Fruit fly (Drosophila melanogaster) whole organism, embryonic: Measurements from ENCODE around the gene Mgat3.

ENCODE experiments used
- ATbp ChIP-seq: fragments of 200-800 bp; sonication (Bioruptor generic); optimal IDR thresholded peaks from 2 replicates; lab custom pipeline; 2017; ENCODE audit warnings: missing biosample characterization, mild to moderate bottlenecking, missing genetic modification characterization, missing genetic modification reagents
- Antp ChIP-seq: fragments of 200-800 bp; sonication (Bioruptor generic); optimal IDR thresholded peaks from 3 replicates; lab custom pipeline; 2016; ENCODE audit warnings: missing biosample characterization, missing genetic modification characterization
- Asciz ChIP-seq: fragments of 200-800 bp; sonication (Bioruptor generic); optimal IDR thresholded peaks from 2 replicates; lab custom pipeline; 2017; ENCODE audit warnings: missing biosample characterization, mild to moderate bottlenecking, missing genetic modification characterization, missing genetic modification reagents
- B-H2 ChIP-seq: fragments of 200-800 bp; sonication (Bioruptor generic); optimal IDR thresholded peaks from 2 replicates; lab custom pipeline; 2018; ENCODE audit warnings: missing biosample characterization, mild to moderate bottlenecking, missing genetic modification characterization
- CG11504 ChIP-seq: fragments of 200-800 bp; sonication (Bioruptor generic); optimal IDR thresholded peaks from 3 replicates; lab custom pipeline; 2019; ENCODE audit warnings: missing biosample characterization, mild to moderate bottlenecking, missing genetic modification characterization, moderate library complexity
- CG12659 ChIP-seq: fragments of 200-800 bp; sonication (Bioruptor generic); optimal IDR thresholded peaks from 3 replicates; lab custom pipeline; 2017; ENCODE audit warnings: mild to moderate bottlenecking, missing biosample characterization, missing genetic modification reagents, missing genetic modification characterization
- CG13296 ChIP-seq: fragments of 200-800 bp; sonication (Bioruptor generic); optimal IDR thresholded peaks from 3 replicates; lab custom pipeline; 2018; ENCODE audit warnings: missing biosample characterization, mild to moderate bottlenecking, missing genetic modification characterization
- CG16779 ChIP-seq: fragments of 200-800 bp; sonication (Bioruptor generic); IDR thresholded peaks from 2 replicates; pipeline ENCODE4 v1.3.6; 2022; ENCODE audit warnings: missing biosample characterization, missing genetic modification characterization
- CG17328 ChIP-seq: fragments of 200-800 bp; sonication (Bioruptor generic); IDR thresholded peaks from 2 replicates; pipeline ENCODE4 v1.3.6; 2022; ENCODE audit warnings: missing biosample characterization, missing genetic modification characterization
- CG2678 ChIP-seq: fragments of 200-800 bp; sonication (Bioruptor generic); optimal IDR thresholded peaks from 3 replicates; lab custom pipeline; 2019; ENCODE audit warnings: missing biosample characterization, mild to moderate bottlenecking, missing genetic modification characterization, moderate library complexity
- CG3065 ChIP-seq: fragments of 200-800 bp; sonication (Bioruptor generic); optimal IDR thresholded peaks from 2 replicates; lab custom pipeline; 2016; ENCODE audit warnings: missing biosample characterization, missing genetic modification characterization
- CG31441 ChIP-seq: fragments of 200-800 bp; sonication (Bioruptor generic); IDR thresholded peaks from 2 replicates; pipeline ENCODE4 v1.3.6; 2022; ENCODE audit warnings: missing biosample characterization, missing genetic modification characterization
- CG5180 ChIP-seq: fragments of 200-800 bp; sonication (Bioruptor generic); optimal IDR thresholded peaks from 3 replicates; lab custom pipeline; 2017; ENCODE audit warnings: missing biosample characterization, missing genetic modification characterization, mild to moderate bottlenecking, moderate library complexity, missing genetic modification reagents
- CG7271 ChIP-seq: fragments of 200-800 bp; sonication (Bioruptor generic); optimal IDR thresholded peaks from 2 replicates; lab custom pipeline; 2018; ENCODE audit warnings: missing biosample characterization, mild to moderate bottlenecking, missing genetic modification characterization, moderate library complexity
- Drgx ChIP-seq: fragments of 200-800 bp; sonication (Bioruptor generic); IDR thresholded peaks from 2 replicates; pipeline ENCODE4 v1.3.6; 2022; ENCODE audit warnings: missing biosample characterization, missing genetic modification characterization
- E2f1 ChIP-seq: fragments of 200-800 bp; sonication (Bioruptor generic); IDR thresholded peaks from 2 replicates; pipeline ENCODE4 v1.3.6; 2022; ENCODE audit warnings: missing biosample characterization, missing genetic modification characterization
- Ets65A ChIP-seq: fragments of 200-800 bp; sonication (Bioruptor generic); peaks from one replicate; lab custom pipeline; 2016; ENCODE audit warnings: missing biosample characterization, missing genetic modification characterization
- Fer3 ChIP-seq: fragments of 200-800 bp; sonication (Bioruptor generic); optimal IDR thresholded peaks from 2 replicates; lab custom pipeline; 2018; ENCODE audit warnings: missing biosample characterization, mild to moderate bottlenecking, missing genetic modification characterization, moderate library complexity
- HLH3B ChIP-seq: fragments of 200-800 bp; sonication (Bioruptor generic); IDR thresholded peaks from 2 replicates; pipeline ENCODE4 v1.3.6; 2022; ENCODE audit warnings: missing biosample characterization, missing genetic modification characterization
- Hand ChIP-seq: fragments of 200-800 bp; sonication (Bioruptor generic); optimal IDR thresholded peaks from 2 replicates; lab custom pipeline; 2017; ENCODE audit warnings: mild to moderate bottlenecking, missing biosample characterization, missing genetic modification reagents, missing genetic modification characterization
- Hr51 ChIP-seq, 2 experiments: fragments of 200-800 bp; sonication (Bioruptor generic); optimal IDR thresholded peaks; 2 replicates in 1 of 2; 3 replicates in 1 of 2; lab custom pipeline; 2016 to 2018; ENCODE audit warnings: missing biosample characterization in 2 of 2, missing genetic modification characterization in 2 of 2, mild to moderate bottlenecking in 1 of 2, moderate library complexity in 1 of 2
- Med ChIP-seq: fragments of 200-800 bp; sonication (Bioruptor generic); peaks from one replicate; lab custom pipeline; 2016; ENCODE audit warnings: missing biosample characterization, missing genetic modification characterization, mild to moderate bottlenecking, inconsistent platforms, moderate library complexity
- Meics ChIP-seq: fragments of 200-800 bp; sonication (Bioruptor generic); optimal IDR thresholded peaks from 2 replicates; lab custom pipeline; 2017; ENCODE audit warnings: missing biosample characterization, mild to moderate bottlenecking, missing genetic modification characterization
- al ChIP-seq: fragments of 200-800 bp; sonication (Bioruptor generic); IDR thresholded peaks from 2 replicates; pipeline ENCODE4 v1.3.6; 2022; ENCODE audit warnings: missing biosample characterization, missing genetic modification characterization
- dmrt99B ChIP-seq: fragments of 200-800 bp; sonication (Bioruptor generic); optimal IDR thresholded peaks from 2 replicates; lab custom pipeline; 2018; ENCODE audit warnings: missing biosample characterization, mild to moderate bottlenecking, missing genetic modification characterization, moderate library complexity
- dysf ChIP-seq: fragments of 200-800 bp; sonication (Bioruptor generic); IDR thresholded peaks from 3 replicates; pipeline ENCODE4 v1.3.6; 2022; ENCODE audit warnings: missing biosample characterization, missing genetic modification characterization
- fd64A ChIP-seq: fragments of 200-800 bp; sonication (Bioruptor generic); optimal IDR thresholded peaks from 3 replicates; lab custom pipeline; 2018; ENCODE audit warnings: missing biosample characterization, mild to moderate bottlenecking, missing genetic modification characterization
- gem ChIP-seq: fragments of 200-800 bp; sonication (Bioruptor generic); optimal IDR thresholded peaks from 2 replicates; lab custom pipeline; 2019; ENCODE audit warnings: missing biosample characterization, mild to moderate bottlenecking, missing genetic modification characterization, moderate library complexity
- gsb-n ChIP-seq: fragments of 200-800 bp; sonication (Bioruptor generic); optimal IDR thresholded peaks from 3 replicates; lab custom pipeline; 2018; ENCODE audit warnings: missing biosample characterization, mild to moderate bottlenecking, missing genetic modification characterization
- hkb ChIP-seq, 2 experiments: fragments of 200-800 bp in 1 of 2; fragments of >200 bp in 1 of 2; sonication (Bioruptor generic) in 1 of 2; IDR thresholded peaks in 1 of 2; optimal IDR thresholded peaks in 1 of 2; 2 replicates each; pipeline versions ENCODE4 v1.3.6 to Lab custom; 2017 to 2022; ENCODE audit warnings: missing biosample characterization in 1 of 2, missing genetic modification characterization in 1 of 2
- onecut ChIP-seq: fragments of 200-800 bp; sonication (Bioruptor generic); IDR thresholded peaks from 2 replicates; pipeline ENCODE4 v1.3.6; 2022; ENCODE audit warnings: missing biosample characterization, missing genetic modification characterization
- p53 ChIP-seq: fragments of 200-800 bp; sonication (Bioruptor generic); optimal IDR thresholded peaks from 2 replicates; lab custom pipeline; 2016; ENCODE audit warnings: missing biosample characterization, missing genetic modification characterization
- pan ChIP-seq, 4 experiments: fragments of >200 bp in 3 of 4; fragments of 200-800 bp in 1 of 4; sonication (Bioruptor generic) in 1 of 4; optimal IDR thresholded peaks in 3 of 4; IDR thresholded peaks in 1 of 4; 2 replicates each; pipeline versions ENCODE4 v1.3.6 to Lab custom; 2017 to 2022; ENCODE audit warnings: missing biosample characterization in 2 of 4, missing genetic modification characterization in 2 of 4, mixed read lengths in 1 of 4
- peb ChIP-seq: fragments of 200-800 bp; sonication (Bioruptor generic); IDR thresholded peaks from 2 replicates; pipeline ENCODE4 v1.3.6; 2022; ENCODE audit warnings: missing biosample characterization, missing genetic modification characterization
- pros ChIP-seq: fragments of 200-800 bp; sonication (Bioruptor generic); optimal IDR thresholded peaks from 3 replicates; lab custom pipeline; 2019; ENCODE audit warnings: missing biosample characterization, mild to moderate bottlenecking, missing genetic modification characterization, moderate library complexity
- ranshi ChIP-seq: fragments of 200-800 bp; sonication (Bioruptor generic); IDR thresholded peaks from 2 replicates; pipeline ENCODE4 v1.3.6; 2022; ENCODE audit warnings: missing biosample characterization, missing genetic modification characterization
- rib ChIP-seq: fragments of 200-800 bp; sonication (Bioruptor generic); IDR thresholded peaks from 2 replicates; pipeline ENCODE4 v1.3.6; 2022; ENCODE audit warnings: missing biosample characterization, missing genetic modification characterization
- row ChIP-seq: fragments of 200-800 bp; sonication (Bioruptor generic); IDR thresholded peaks from 3 replicates; pipeline ENCODE4 v1.3.6; 2022; ENCODE audit warnings: missing biosample characterization, missing genetic modification characterization
- so ChIP-seq: fragments of 200-800 bp; sonication (Bioruptor generic); IDR thresholded peaks from 3 replicates; pipeline ENCODE4 v1.3.6; 2022; ENCODE audit warnings: missing biosample characterization, missing genetic modification characterization
- tgo ChIP-seq: fragments of 200-800 bp; sonication (Bioruptor generic); IDR thresholded peaks from 3 replicates; pipeline ENCODE4 v1.3.6; 2022; ENCODE audit warnings: missing biosample characterization, missing genetic modification characterization
- zfh2 ChIP-seq: fragments of 200-800 bp; sonication (Bioruptor generic); optimal IDR thresholded peaks from 2 replicates; lab custom pipeline; 2016; ENCODE audit warnings: missing biosample characterization, missing genetic modification characterization

The Mgat3 gene

DNA sequence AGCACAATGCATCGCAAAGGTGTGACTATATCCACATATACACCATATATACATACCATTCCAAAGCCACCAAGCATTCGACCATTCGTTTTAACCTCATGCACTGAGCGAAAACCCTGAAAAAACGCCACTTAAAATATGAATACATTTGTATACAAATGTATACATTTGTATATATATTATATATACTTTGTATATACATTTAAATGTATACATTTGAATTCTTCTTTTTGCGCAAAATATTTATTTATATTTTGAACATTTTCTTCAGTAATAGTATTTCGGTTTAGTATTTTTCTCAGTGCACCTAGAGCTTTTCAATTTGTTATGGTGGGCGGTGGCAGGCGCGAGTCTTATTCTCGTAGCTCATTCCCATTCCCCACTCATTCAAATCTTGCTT, 26.0 kb downstream of the Mgat3 start (continued):
- TF ChIP-seq fd64A (GFP tag; lab: Kevin White, UChicago) = no peak
- TF ChIP-seq CG3065 = no peak
- peak in 1 of 2 experiments; percentile 41 for TF ChIP-seq Hr51 (GFP tag; optimal IDR thresholded peaks at IDR 0.05; lab: Kevin White, UChicago)
- no peak for TF ChIP-seq Asciz (GFP tag; lab: Kevin White, UChicago)
- TF ChIP-seq Drgx (GFP tag; lab: Robert Waterston, UW) = peak; percentile 49; the same call in 1 of the 2 replicates
- TF ChIP-seq hkb (optimal IDR thresholded peaks at IDR 0.05; lab: Kevin White, UChicago) = no peak
- peak; percentile 57 for TF ChIP-seq hkb (GFP tag; IDR thresholded peaks at IDR 0.05; lab: Robert Waterston, UW)
- TF ChIP-seq CG11504 = peak; percentile 61
- TF ChIP-seq pan (optimal IDR thresholded peaks at IDR 0.05; lab: Kevin White, UChicago) = no peak
- peak in 1 of 2 experiments; percentile 43 for TF ChIP-seq pan (GFP tag; optimal IDR thresholded peaks at IDR 0.05 in 1 of 2, IDR thresholded peaks at IDR 0.05 in 1 of 2)
- TF ChIP-seq ranshi (GFP tag; lab: Robert Waterston, UW) = no peak
- peak; percentile 29 for TF ChIP-seq Ets65A (GFP tag; lab: Kevin White, UChicago)
- TF ChIP-seq CG16779 (GFP tag; lab: Robert Waterston, UW) = no peak
- TF ChIP-seq CG2678 (tag; lab: Kevin White, UChicago) = peak; percentile 52
- no peak for TF ChIP-seq gsb-n (tag; lab: Kevin White, UChicago)
- TF ChIP-seq onecut (GFP tag; lab: Robert Waterston, UW) = no peak
- TF ChIP-seq row (GFP tag; lab: Robert Waterston, UW) = peak; percentile 44; the same call in 1 of the 3 replicates
- TF ChIP-seq CG31441 = peak; percentile 33; the same call in 1 of the 2 replicates
- TF ChIP-seq CG7271 (tag; lab: Kevin White, UChicago) = no peak
- TF ChIP-seq Fer3 = peak; percentile 11
- no peak for TF ChIP-seq B-H2 (GFP tag; lab: Kevin White, UChicago)
- TF ChIP-seq E2f1 (GFP tag; lab: Robert Waterston, UW) = no peak
- no peak for TF ChIP-seq Antp (GFP tag; lab: Kevin White, UChicago)
- TF ChIP-seq pros = no peak
- peak; percentile 12 for TF ChIP-seq CG12659
- 0 out of 3 replicates have a peak, but pooled peaks have one; percentile 39 for TF ChIP-seq so (GFP tag; lab: Robert Waterston, UW)
- TF ChIP-seq al (GFP tag; lab: Robert Waterston, UW) = 0 out of 2 replicates have a peak, but pooled peaks have one; percentile 18
- no peak for TF ChIP-seq rib
- peak; percentile 58; the same call in 1 of the 3 replicates for TF ChIP-seq dysf (GFP tag; lab: Robert Waterston, UW)
- peak; percentile 53; the same call in 2 of the 3 replicates for TF ChIP-seq tgo (GFP tag; lab: Robert Waterston, UW)
- TF ChIP-seq gem (tag; lab: Kevin White, UChicago) = peak; percentile 61
- peak; percentile 24 for TF ChIP-seq Meics
- TF ChIP-seq CG13296 = no peak
- no peak for TF ChIP-seq ATbp (GFP tag; lab: Kevin White, UChicago)
- peak; percentile 33 for TF ChIP-seq dmrt99B (tag; lab: Kevin White, UChicago)
- TF ChIP-seq p53 (GFP tag; lab: Kevin White, UChicago) = no peak
- no peak for TF ChIP-seq zfh2 (GFP tag; lab: Kevin White, UChicago)

DNA sequence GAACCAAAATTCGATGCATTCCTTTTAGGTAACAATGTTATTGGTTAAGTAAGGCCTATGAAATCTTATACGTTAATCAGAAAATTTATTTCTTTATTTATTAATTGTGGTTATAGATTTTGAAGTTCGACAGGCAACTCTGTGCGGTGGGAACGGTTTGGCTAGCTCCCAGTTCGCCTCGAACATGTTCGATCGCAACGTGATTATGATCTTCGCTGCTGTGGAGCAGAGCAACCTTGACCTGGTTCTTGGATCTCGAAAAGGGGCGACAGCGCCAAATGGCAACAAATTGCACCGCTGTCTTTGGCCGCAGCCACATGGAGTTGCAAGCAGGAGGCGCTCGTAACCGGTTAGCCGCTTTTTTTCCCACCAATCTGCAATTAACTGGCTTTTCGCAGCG, 28.1 kb downstream of the Mgat3 start:
- no peak for TF ChIP-seq peb (GFP tag; lab: Robert Waterston, UW)
- TF ChIP-seq HLH3B (GFP tag; lab: Robert Waterston, UW) = peak; percentile 31; the same call in 1 of the 2 replicates
- 0 out of 2 replicates have a peak, but pooled peaks have one; percentile 23 for TF ChIP-seq CG17328 (GFP tag; lab: Robert Waterston, UW)
- TF ChIP-seq CG5180 (GFP tag; lab: Kevin White, UChicago) = peak; percentile 91
- TF ChIP-seq Hand (GFP tag; lab: Kevin White, UChicago) = no peak
- peak; percentile 41 for TF ChIP-seq Med
